Fruit fly (Drosophila melanogaster) whole organism, wandering third instar larva: ENCODE data around the gene Pos.
A peak's percentile ranks its signal among the peaks of the same experiment; 100 is the strongest.

Source experiments
- Abd-B ChIP-seq: fragments of >200 bp; optimal IDR thresholded peaks from 2 replicates; lab custom pipeline; 2017; ENCODE audit warnings: missing biosample characterization, missing genetic modification characterization
- CG32264 ChIP-seq: fragments of 200-800 bp; sonication (Bioruptor generic); optimal IDR thresholded peaks from 2 replicates; lab custom pipeline; 2016; ENCODE audit warnings: missing biosample characterization, missing genetic modification characterization
- HLH106 ChIP-seq: fragments of 200-800 bp; optimal IDR thresholded peaks from 3 replicates; lab custom pipeline; 2019; ENCODE audit warnings: missing biosample characterization, mild to moderate bottlenecking, missing genetic modification characterization, moderate library complexity
- Hr78 ChIP-seq: fragments of >200 bp; optimal IDR thresholded peaks from 2 replicates; lab custom pipeline; 2017; ENCODE audit warnings: missing biosample characterization, missing genetic modification characterization
- Mio ChIP-seq: sonication (Bioruptor generic); optimal IDR thresholded peaks from 2 replicates; lab custom pipeline; 2016; ENCODE audit warnings: missing biosample characterization, missing genetic modification characterization
- Myc ChIP-seq: fragments of >200 bp; optimal IDR thresholded peaks from 2 replicates; lab custom pipeline; 2017
- OdsH ChIP-seq: fragments of 200-800 bp; sonication (Bioruptor generic); optimal IDR thresholded peaks from 2 replicates; lab custom pipeline; 2016; ENCODE audit warnings: missing biosample characterization, mild to moderate bottlenecking, missing genetic modification characterization
- br ChIP-seq: fragments of 200-800 bp; sonication (Bioruptor generic); optimal IDR thresholded peaks from 2 replicates; lab custom pipeline; 2016; ENCODE audit warnings: missing biosample characterization, missing genetic modification characterization
- jim ChIP-seq: fragments of 175-275, 200-325 bp; sonication (Bioruptor generic); optimal IDR thresholded peaks from 2 replicates; lab custom pipeline; 2016; ENCODE audit warnings: missing biosample characterization, mild to moderate bottlenecking, missing genetic modification characterization
- pan ChIP-seq: fragments of >200 bp; optimal IDR thresholded peaks from 2 replicates; lab custom pipeline; 2017
- psq ChIP-seq: fragments of 200-800 bp; sonication (Bioruptor generic); optimal IDR thresholded peaks from 3 replicates; lab custom pipeline; 2017; ENCODE audit warnings: missing biosample characterization, mild to moderate bottlenecking, missing genetic modification characterization, moderate library complexity
- sv ChIP-seq: fragments of 200-800 bp; sonication (Bioruptor generic); optimal IDR thresholded peaks from 3 replicates; lab custom pipeline; 2016; ENCODE audit warnings: missing biosample characterization, missing genetic modification characterization

- TF ChIP-seq OdsH (GFP tag; lab: Kevin White, UChicago): peak; percentile 30
- TF ChIP-seq HLH106 (tag; lab: Kevin White, UChicago): peak; percentile 46
- no peak for TF ChIP-seq sv (GFP tag; lab: Kevin White, UChicago)
- TF ChIP-seq Mio (GFP tag; lab: Kevin White, UChicago): no peak
- TF ChIP-seq CG32264 (GFP tag; lab: Kevin White, UChicago): no peak
- no peak for TF ChIP-seq Abd-B (GFP tag; lab: Kevin White, UChicago)
- no peak for TF ChIP-seq Myc
- TF ChIP-seq jim: no peak
- TF ChIP-seq Hr78 (GFP tag; lab: Kevin White, UChicago): no peak
- TF ChIP-seq br (GFP tag; lab: Kevin White, UChicago): no peak
- peak; percentile 20 for TF ChIP-seq psq (GFP tag; lab: Kevin White, UChicago)
- no peak for TF ChIP-seq pan (lab: Kevin White, UChicago)
These were observed 46.3 kb upstream of the Pos start for dm6 chr3R:31991786-31992185.
